Fruit fly (Drosophila melanogaster): Measurements from ENCODE around the gene CG10005.

DNA sequence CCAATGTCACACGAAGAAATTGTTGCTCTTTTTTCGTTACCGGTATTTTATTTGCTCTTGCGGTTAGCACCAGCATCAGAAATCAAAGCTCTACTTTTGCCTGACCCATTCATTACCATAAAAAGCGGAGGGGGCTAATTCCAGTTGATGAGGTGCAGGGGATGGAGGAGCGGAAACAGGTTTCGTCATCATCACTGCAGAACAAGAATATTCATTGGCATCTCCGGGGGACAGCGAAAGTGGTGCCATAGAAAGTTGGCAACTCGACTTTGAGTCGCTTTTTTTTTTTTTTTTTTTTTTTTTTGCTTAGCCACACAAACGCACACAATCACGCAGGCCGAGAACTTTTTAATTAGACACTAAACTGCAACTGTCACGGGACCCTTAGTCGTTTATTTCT, 35.9 kb downstream of the CG10005 start:
- no peak for TF ChIP-seq CG4496 (GFP tag; IDR thresholded peaks at IDR 0.05)
- no peak for TF ChIP-seq EcR (GFP tag; optimal IDR thresholded peaks at IDR 0.05)
- TF ChIP-seq CG15710 (tag; optimal IDR thresholded peaks at IDR 0.05): no peak
- no peak for TF ChIP-seq D1 (tag; optimal IDR thresholded peaks at IDR 0.05)
- TF ChIP-seq CG12605 (GFP tag; IDR thresholded peaks at IDR 0.05): no peak
- TF ChIP-seq CG32121 (GFP tag; IDR thresholded peaks at IDR 0.05): no peak
- no peak for TF ChIP-seq CG9948 (tag; optimal IDR thresholded peaks at IDR 0.05)
- no peak for TF ChIP-seq CG17806 (tag; optimal IDR thresholded peaks at IDR 0.05)
- TF ChIP-seq CG14655 (GFP tag; optimal IDR thresholded peaks at IDR 0.05): peak; percentile 17
- no peak for TF ChIP-seq Pif1A (GFP tag; optimal IDR thresholded peaks at IDR 0.05)
- TF ChIP-seq Pif1B (GFP tag; optimal IDR thresholded peaks at IDR 0.05): no peak
- no peak for TF ChIP-seq fd96Ca (GFP tag; IDR thresholded peaks at IDR 0.05)

Measured in whole organism, pupa.